Worm (Caenorhabditis elegans) whole organism, young adult: ENCODE results near the gene hpo-6.

Experiments used
- aptf-3 ChIP-seq: fragments of 200-800 bp; sonication (Bioruptor generic); IDR thresholded peaks from 2 replicates; pipeline ENCODE4 v1.3.6; 2022; ENCODE audit warnings: missing genetic modification characterization, missing compliant biosample characterization
- ceh-40 ChIP-seq: fragments of 200-800 bp; sonication (Bioruptor generic); IDR thresholded peaks from 2 replicates; pipeline ENCODE4 v1.3.6; 2022; ENCODE audit warnings: missing genetic modification characterization, missing compliant biosample characterization
- madf-3 ChIP-seq: fragments of 200-800 bp; sonication (Bioruptor generic); IDR thresholded peaks from 2 replicates; pipeline ENCODE4 v1.3.6; 2022; ENCODE audit warnings: missing genetic modification reagents, missing genetic modification characterization, missing compliant biosample characterization
- nfya-1 ChIP-seq: sonication (generic microtip); optimal IDR thresholded peaks from 2 replicates; lab custom pipeline; 2017; ENCODE audit warnings: antibody characterized with exemption, missing compliant biosample characterization, missing genetic modification characterization, borderline replicate concordance; ENCODE audit not compliant: insufficient read depth
- rcor-1 ChIP-seq: fragments of 200-800 bp; sonication (Bioruptor generic); IDR thresholded peaks from 2 replicates; pipeline ENCODE4 v1.3.6; 2022; ENCODE audit warnings: missing genetic modification reagents, missing genetic modification characterization, missing compliant biosample characterization
- rec-8 ChIP-seq, 2 experiments: sonication (generic microtip); optimal IDR thresholded peaks; 2 replicates each; lab custom pipeline; 2016; ENCODE audit warnings: mild to moderate bottlenecking in 2 of 2, missing genetic modification characterization in 2 of 2, missing genetic modification reagents in 2 of 2, missing genotype in 2 of 2, missing biosample characterization in 1 of 2, missing compliant biosample characterization in 1 of 2, moderate library complexity in 1 of 2
- tbp1 ChIP-seq: fragments of 200-800 bp; sonication (Bioruptor generic); optimal IDR thresholded peaks from 2 replicates; lab custom pipeline; 2018; ENCODE audit warnings: mild to moderate bottlenecking, missing genetic modification characterization, missing compliant biosample characterization
- ztf-25 ChIP-seq: fragments of 200-800 bp; sonication (Bioruptor generic); IDR thresholded peaks from 2 replicates; pipeline ENCODE4 v1.3.6; 2022; ENCODE audit warnings: missing genetic modification reagents, missing genetic modification characterization, missing compliant biosample characterization

ce11 chrIV:1549095-1550093 is 12.6 kb upstream of the hpo-6 start:
- TF ChIP-seq rcor-1 (no peak), tbp1 (GFP tag; lab: Kevin White, UChicago) (no peak), madf-3 (GFP tag; lab: Robert Waterston, UW) (no peak), ztf-25 (no peak), nfya-1 (no peak), rec-8 (tag; optimal IDR thresholded peaks at IDR 0.05; lab: Kevin White, UChicago) (no peak), ceh-40 (GFP tag; lab: Robert Waterston, UW) (no peak), aptf-3 (GFP tag; lab: Robert Waterston, UW) (no peak)
